Fruit fly (Drosophila melanogaster) whole organism: ENCODE results near the gene CG14658.

Source experiments
- CG8478 ChIP-seq: fragments of >200 bp; optimal IDR thresholded peaks from 2 replicates; lab custom pipeline; 2018; ENCODE audit warnings: inconsistent platforms
- Dll ChIP-seq: fragments of >200 bp; optimal IDR thresholded peaks from 2 replicates; lab custom pipeline; 2017
- EcR ChIP-seq, 2 experiments: fragments of >200 bp; optimal IDR thresholded peaks; 2 replicates each; lab custom pipeline; 2017; ENCODE audit warnings: missing biosample characterization in 2 of 2, missing genetic modification characterization in 2 of 2, missing genetic modification reagents in 2 of 2
- pan ChIP-seq: fragments of >200 bp; optimal IDR thresholded peaks from 2 replicates; lab custom pipeline; 2017
- psq ChIP-seq: fragments of >200 bp; optimal IDR thresholded peaks from 2 replicates; lab custom pipeline; 2017
- usp ChIP-seq: fragments of >200 bp; optimal IDR thresholded peaks from 2 replicates; lab custom pipeline; 2017; ENCODE audit warnings: missing biosample characterization, missing genetic modification characterization, mixed read lengths

The CG14658 gene

dm6 chr3R:4831197-4831596 is 884 bp upstream of the CG14658 start, which contains the start of gene CG14659:
Gene CG14659, minus strand, starts transcription at chr3R:4831297.
- no peak for TF ChIP-seq Dll (lab: Kevin White, UChicago)
- no peak for TF ChIP-seq CG8478
- TF ChIP-seq pan (lab: Kevin White, UChicago), result no peak
- TF ChIP-seq usp (GFP tag; lab: Kevin White, UChicago), result no peak
- no peak for TF ChIP-seq psq (lab: Kevin White, UChicago)
- no peak for TF ChIP-seq EcR (GFP tag; optimal IDR thresholded peaks at IDR 0.05; lab: Kevin White, UChicago)

dm6 chr3R:4825188-4825587 is 5.1 kb downstream of the CG14658 start:
- TF ChIP-seq psq (lab: Kevin White, UChicago) (no peak), CG8478 (no peak), Dll (lab: Kevin White, UChicago) (no peak), EcR (GFP tag; optimal IDR thresholded peaks at IDR 0.05; lab: Kevin White, UChicago) (no peak), usp (GFP tag; lab: Kevin White, UChicago) (no peak), pan (lab: Kevin White, UChicago) (no peak)

dm6 chr3R:4821098-4821605 is 9.2 kb downstream of the CG14658 start, which contains the start of gene CG14657:
Gene CG14657, minus strand, starts transcription at chr3R:4821432.
- TF ChIP-seq usp (GFP tag; lab: Kevin White, UChicago), result no peak

dm6 chr3R:4816018-4816417 is 14.3 kb downstream of the CG14658 start, which contains the start of gene BBS5:
Gene BBS5, plus strand, starts transcription at chr3R:4816318.
- no peak for TF ChIP-seq EcR (GFP tag; optimal IDR thresholded peaks at IDR 0.05; lab: Kevin White, UChicago)
- TF ChIP-seq usp (GFP tag; lab: Kevin White, UChicago), result no peak
- no peak for TF ChIP-seq CG8478
- TF ChIP-seq pan (lab: Kevin White, UChicago), result no peak
- no peak for TF ChIP-seq psq (lab: Kevin White, UChicago)
- TF ChIP-seq Dll (lab: Kevin White, UChicago), result no peak

- no peak for TF ChIP-seq EcR (GFP tag; optimal IDR thresholded peaks at IDR 0.05; lab: Kevin White, UChicago)
- TF ChIP-seq psq (lab: Kevin White, UChicago), result no peak
- no peak for TF ChIP-seq Dll (lab: Kevin White, UChicago)
- no peak for TF ChIP-seq pan (lab: Kevin White, UChicago)
- no peak for TF ChIP-seq usp (GFP tag; lab: Kevin White, UChicago)
- no peak for TF ChIP-seq CG8478
Observed at dm6 chr3R:4814677-4815076, 15.6 kb downstream of the CG14658 start.

dm6 chr3R:4813172-4813716 is 17.1 kb downstream of the CG14658 start:
- TF ChIP-seq usp (GFP tag; lab: Kevin White, UChicago) (no peak), CG8478 (no peak), psq (lab: Kevin White, UChicago) (no peak), pan (lab: Kevin White, UChicago) (no peak), Dll (lab: Kevin White, UChicago) (no peak), EcR (GFP tag; optimal IDR thresholded peaks at IDR 0.05; lab: Kevin White, UChicago) (no peak)

- no peak for TF ChIP-seq EcR (GFP tag; optimal IDR thresholded peaks at IDR 0.05; lab: Kevin White, UChicago)
- TF ChIP-seq usp (GFP tag; lab: Kevin White, UChicago), result no peak
- TF ChIP-seq Dll (lab: Kevin White, UChicago), result no peak
Observed at dm6 chr3R:4811936-4812534, 18.3 kb downstream of the CG14658 start, which contains the start of the genes Hus1-like and ctrip. Gene Hus1-like, minus strand, starts transcription at chr3R:4812096. Gene ctrip, minus strand, starts transcription at chr3R:4812096.

- TF ChIP-seq Dll (lab: Kevin White, UChicago) (no peak), CG8478 (no peak), usp (GFP tag; lab: Kevin White, UChicago) (no peak), psq (lab: Kevin White, UChicago) (no peak), EcR (GFP tag; optimal IDR thresholded peaks at IDR 0.05; lab: Kevin White, UChicago) (no peak), pan (lab: Kevin White, UChicago) (no peak)
Observed at dm6 chr3R:4811124-4811935, 19.0 kb downstream of the CG14658 start, which contains the start of gene Gmppb. Gene Gmppb, plus strand, starts transcription at chr3R:4811444.

- TF ChIP-seq pan (lab: Kevin White, UChicago) (no peak), EcR (GFP tag; optimal IDR thresholded peaks at IDR 0.05; lab: Kevin White, UChicago) (peak; percentile 84 to 87), usp (GFP tag; lab: Kevin White, UChicago) (no peak), psq (lab: Kevin White, UChicago) (no peak)
Observed at dm6 chr3R:4809944-4810653, 20.2 kb downstream of the CG14658 start.

- TF ChIP-seq psq (lab: Kevin White, UChicago) (no peak), usp (GFP tag; lab: Kevin White, UChicago) (no peak), Dll (lab: Kevin White, UChicago) (no peak), pan (lab: Kevin White, UChicago) (no peak), CG8478 (no peak), EcR (GFP tag; optimal IDR thresholded peaks at IDR 0.05; lab: Kevin White, UChicago) (no peak)
Observed at dm6 chr3R:4807582-4807981, 22.7 kb downstream of the CG14658 start.

dm6 chr3R:4806318-4806757 is 24.0 kb downstream of the CG14658 start:
- TF ChIP-seq EcR (GFP tag; optimal IDR thresholded peaks at IDR 0.05; lab: Kevin White, UChicago), result peak; percentile 76 to 78
- TF ChIP-seq psq (lab: Kevin White, UChicago), result no peak
